Fruit fly (Drosophila melanogaster) whole organism, pupa: ENCODE results near the gene Cyp12a4.

Experiments
- CG10348 ChIP-seq: fragments of 200-800 bp; sonication (Bioruptor generic); IDR thresholded peaks from 2 replicates; pipeline ENCODE4 v1.3.6; 2022; ENCODE audit warnings: missing biosample characterization, missing genetic modification characterization
- CG12605 ChIP-seq: fragments of 200-800 bp; sonication (Bioruptor generic); IDR thresholded peaks from 2 replicates; pipeline ENCODE4 v1.3.6; 2022; ENCODE audit warnings: missing biosample characterization, missing genetic modification characterization
- CG13204 ChIP-seq: fragments of 200-800 bp; sonication (Bioruptor generic); optimal IDR thresholded peaks from 2 replicates; lab custom pipeline; 2018; ENCODE audit warnings: missing biosample characterization, mild to moderate bottlenecking, missing genetic modification characterization, moderate library complexity
- CG14655 ChIP-seq: fragments of 200-800 bp; sonication (Bioruptor generic); optimal IDR thresholded peaks from 3 replicates; lab custom pipeline; 2017; ENCODE audit warnings: mild to moderate bottlenecking, missing biosample characterization, missing genetic modification reagents, missing genetic modification characterization
- CG15710 ChIP-seq: fragments of 200-800 bp; sonication (Bioruptor generic); optimal IDR thresholded peaks from 2 replicates; lab custom pipeline; 2018; ENCODE audit warnings: missing biosample characterization, mild to moderate bottlenecking, missing genetic modification characterization, moderate library complexity
- CG17806 ChIP-seq: fragments of 200-800 bp; sonication (Bioruptor generic); optimal IDR thresholded peaks from 2 replicates; lab custom pipeline; 2018; ENCODE audit warnings: missing biosample characterization, mild to moderate bottlenecking, missing genetic modification characterization, moderate library complexity
- CG32121 ChIP-seq: fragments of 200-800 bp; sonication (Bioruptor generic); IDR thresholded peaks from 2 replicates; pipeline ENCODE4 v1.3.6; 2022; ENCODE audit warnings: missing biosample characterization, missing genetic modification characterization
- CG34367 ChIP-seq: fragments of 200-800 bp; sonication (Bioruptor generic); optimal IDR thresholded peaks from 2 replicates; lab custom pipeline; 2018; ENCODE audit warnings: missing biosample characterization, mild to moderate bottlenecking, missing genetic modification characterization
- CG4496 ChIP-seq: fragments of 200-800 bp; sonication (Bioruptor generic); IDR thresholded peaks from 3 replicates; pipeline ENCODE4 v1.3.6; 2022; ENCODE audit warnings: missing biosample characterization, missing genetic modification characterization
- CG8159 ChIP-seq: fragments of 200-800 bp; sonication (Bioruptor generic); optimal IDR thresholded peaks from 3 replicates; lab custom pipeline; 2018; ENCODE audit warnings: missing biosample characterization, mild to moderate bottlenecking, missing genetic modification characterization, moderate library complexity
- CG8301 ChIP-seq: fragments of 200-800 bp; sonication (Bioruptor generic); optimal IDR thresholded peaks from 2 replicates; lab custom pipeline; 2018; ENCODE audit warnings: missing biosample characterization, mild to moderate bottlenecking, missing genetic modification characterization
- CG9948 ChIP-seq: fragments of 200-800 bp; sonication (Bioruptor generic); optimal IDR thresholded peaks from 2 replicates; lab custom pipeline; 2018; ENCODE audit warnings: missing biosample characterization, mild to moderate bottlenecking, missing genetic modification characterization, moderate library complexity
- D1 ChIP-seq: fragments of 200-800 bp; sonication (Bioruptor generic); optimal IDR thresholded peaks from 2 replicates; lab custom pipeline; 2018; ENCODE audit warnings: missing biosample characterization, mild to moderate bottlenecking, missing genetic modification characterization, moderate library complexity
- EcR ChIP-seq: fragments of 200-800 bp; sonication (Bioruptor generic); optimal IDR thresholded peaks from 3 replicates; lab custom pipeline; 2019; ENCODE audit warnings: missing biosample characterization, missing genetic modification characterization, mild to moderate bottlenecking, moderate library complexity, missing genetic modification reagents
- Ets98B ChIP-seq: fragments of 200-800 bp; sonication (Bioruptor generic); IDR thresholded peaks from 2 replicates; pipeline ENCODE4 v1.3.6; 2022; ENCODE audit warnings: missing biosample characterization, missing genetic modification characterization
- Pif1A ChIP-seq: fragments of 200-800 bp; sonication (Bioruptor generic); optimal IDR thresholded peaks from 3 replicates; lab custom pipeline; 2016; ENCODE audit warnings: missing biosample characterization, missing genetic modification characterization
- Pif1B ChIP-seq: fragments of 200-800 bp; sonication (Bioruptor generic); optimal IDR thresholded peaks from 3 replicates; lab custom pipeline; 2016; ENCODE audit warnings: missing biosample characterization, missing genetic modification characterization
- Snoo ChIP-seq: fragments of 200-800 bp; sonication (Bioruptor generic); optimal IDR thresholded peaks from 3 replicates; lab custom pipeline; 2017; ENCODE audit warnings: missing biosample characterization, mild to moderate bottlenecking, missing genetic modification characterization, inconsistent platforms
- fd96Ca ChIP-seq: fragments of 200-800 bp; sonication (Bioruptor generic); IDR thresholded peaks from 3 replicates; pipeline ENCODE4 v1.3.6; 2022; ENCODE audit warnings: missing biosample characterization, missing genetic modification characterization
- gl ChIP-seq: fragments of 200-800 bp; sonication (Bioruptor generic); optimal IDR thresholded peaks from 2 replicates; lab custom pipeline; 2018; ENCODE audit warnings: missing biosample characterization, mild to moderate bottlenecking, missing genetic modification characterization
- rn ChIP-seq: fragments of 200-800 bp; sonication (Bioruptor generic); IDR thresholded peaks from 2 replicates; pipeline ENCODE4 v1.3.6; 2022; ENCODE audit warnings: missing biosample characterization, missing genetic modification characterization

Gene Cyp12a4

DNA sequence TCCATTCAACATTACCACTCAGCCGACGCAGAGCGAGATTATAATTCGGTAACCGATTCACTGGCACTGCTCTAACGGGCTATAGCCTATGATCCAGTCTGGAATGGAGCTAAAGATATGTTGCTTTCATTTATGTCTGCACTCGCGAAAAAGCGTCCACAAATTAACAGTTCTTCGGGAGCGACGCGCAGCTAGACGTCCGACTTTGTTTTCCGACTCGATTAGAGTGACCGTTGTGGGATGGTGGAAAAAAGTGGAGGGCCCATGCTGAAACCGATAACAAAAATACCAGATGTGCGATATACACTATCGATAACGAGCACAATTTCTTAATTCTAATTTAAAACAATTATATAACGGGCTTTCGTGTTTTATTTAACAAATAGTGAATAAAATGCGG, 40.9 kb upstream of the Cyp12a4 start, which contains the start of gene cdi:
Gene cdi, minus strand, starts transcription at position 232 of the 400 bp plus-strand sequence.
- no peak for TF ChIP-seq D1 (tag; lab: Kevin White, UChicago)
- TF ChIP-seq Snoo (tag; lab: Kevin White, UChicago): peak; percentile 18
- peak; percentile 58 for TF ChIP-seq CG4496 (GFP tag; lab: Robert Waterston, UW)

- no peak for TF ChIP-seq CG8301 (tag; lab: Kevin White, UChicago)
- no peak for TF ChIP-seq CG13204 (GFP tag; lab: Kevin White, UChicago)
- no peak for TF ChIP-seq CG15710
- TF ChIP-seq fd96Ca: no peak
- TF ChIP-seq CG9948 (tag; lab: Kevin White, UChicago): no peak
- TF ChIP-seq CG10348 (GFP tag; lab: Robert Waterston, UW): no peak
- TF ChIP-seq, all 21 proteins: peak for 0
Measured at dm6 chr3R:19094799-19095418, 40.0 kb upstream of the Cyp12a4 start, which contains the start of the genes mRpL55 and ATPsynD. mRpL55 (minus strand) TSS chr3R:19094905. ATPsynD (plus strand) TSS chr3R:19095000.

- TF ChIP-seq CG32121 (GFP tag; lab: Robert Waterston, UW) (peak; percentile 42; the same call in 1 of the 2 replicates), CG13204 (GFP tag; lab: Kevin White, UChicago) (peak; percentile 49), CG4496 (GFP tag; lab: Robert Waterston, UW) (peak; percentile 73), CG17806 (tag; lab: Kevin White, UChicago) (no peak), EcR (GFP tag; lab: Kevin White, UChicago) (peak; percentile 51), Pif1B (GFP tag; lab: Kevin White, UChicago) (no peak), CG12605 (GFP tag; lab: Robert Waterston, UW) (peak; percentile 61; the same call in 1 of the 2 replicates), fd96Ca (peak; percentile 65; the same call in 2 of the 3 replicates), CG8159 (tag; lab: Kevin White, UChicago) (peak; percentile 11), Ets98B (peak; percentile 59; the same call in 1 of the 2 replicates), Pif1A (GFP tag; lab: Kevin White, UChicago) (no peak)
Measured at dm6 chr3R:19096299-19097048, 38.5 kb upstream of the Cyp12a4 start, which contains the start of gene CG6040. CG6040 (plus strand) TSS chr3R:19096961.

DNA sequence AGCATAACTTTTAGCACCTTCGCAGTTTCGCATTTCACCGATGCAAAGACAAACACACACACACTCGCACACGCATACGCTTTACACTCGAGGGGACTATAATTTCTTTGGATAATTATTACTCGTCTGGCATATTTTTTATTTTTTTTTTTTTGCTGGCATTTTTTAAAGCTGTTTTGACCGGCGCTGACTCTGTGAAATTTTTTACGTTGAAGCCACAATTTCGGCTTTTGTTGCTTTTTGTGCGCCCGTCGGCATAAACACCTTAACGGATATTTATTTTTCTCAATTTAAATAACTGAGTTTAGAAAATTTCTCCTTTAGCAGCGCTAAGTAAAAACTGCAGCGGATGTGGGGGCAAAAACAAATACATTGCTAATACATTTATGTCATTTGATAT, 36.7 kb upstream of the Cyp12a4 start:
- TF ChIP-seq CG8159 (tag; lab: Kevin White, UChicago) (no peak), CG32121 (GFP tag; lab: Robert Waterston, UW) (no peak), CG9948 (tag; lab: Kevin White, UChicago) (no peak), CG15710 (no peak), CG13204 (GFP tag; lab: Kevin White, UChicago) (no peak), CG4496 (GFP tag; lab: Robert Waterston, UW) (no peak), gl (tag; lab: Kevin White, UChicago) (no peak), D1 (tag; lab: Kevin White, UChicago) (no peak), CG14655 (no peak), CG8301 (tag; lab: Kevin White, UChicago) (no peak), CG12605 (GFP tag; lab: Robert Waterston, UW) (no peak), Snoo (tag; lab: Kevin White, UChicago) (no peak), Pif1A (GFP tag; lab: Kevin White, UChicago) (no peak), CG17806 (tag; lab: Kevin White, UChicago) (no peak), Ets98B (no peak), EcR (GFP tag; lab: Kevin White, UChicago) (no peak), fd96Ca (no peak), Pif1B (GFP tag; lab: Kevin White, UChicago) (no peak), CG34367 (tag; lab: Kevin White, UChicago) (no peak)

DNA sequence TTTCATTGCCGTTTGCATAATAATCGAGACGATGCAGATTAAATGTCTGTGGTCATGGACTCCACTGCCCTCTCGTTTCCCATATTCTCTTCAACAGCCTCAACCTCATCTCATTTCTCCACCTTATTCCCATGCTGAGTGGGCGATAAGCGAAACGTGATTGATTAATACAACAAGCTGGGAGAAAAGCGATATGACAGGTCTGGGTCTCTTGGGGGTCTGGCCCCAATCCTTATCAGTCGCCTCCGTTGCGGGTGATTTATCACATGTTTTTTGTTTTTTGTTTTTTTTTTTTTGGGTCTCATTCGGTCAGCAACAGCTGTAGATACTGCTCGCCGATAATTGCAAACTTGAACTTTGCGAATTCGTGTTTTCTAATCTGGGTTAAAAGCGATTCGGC, 34.9 kb upstream of the Cyp12a4 start:
- TF ChIP-seq gl (tag; lab: Kevin White, UChicago) (no peak), CG4496 (GFP tag; lab: Robert Waterston, UW) (no peak), D1 (tag; lab: Kevin White, UChicago) (no peak), Pif1A (GFP tag; lab: Kevin White, UChicago) (no peak)

DNA sequence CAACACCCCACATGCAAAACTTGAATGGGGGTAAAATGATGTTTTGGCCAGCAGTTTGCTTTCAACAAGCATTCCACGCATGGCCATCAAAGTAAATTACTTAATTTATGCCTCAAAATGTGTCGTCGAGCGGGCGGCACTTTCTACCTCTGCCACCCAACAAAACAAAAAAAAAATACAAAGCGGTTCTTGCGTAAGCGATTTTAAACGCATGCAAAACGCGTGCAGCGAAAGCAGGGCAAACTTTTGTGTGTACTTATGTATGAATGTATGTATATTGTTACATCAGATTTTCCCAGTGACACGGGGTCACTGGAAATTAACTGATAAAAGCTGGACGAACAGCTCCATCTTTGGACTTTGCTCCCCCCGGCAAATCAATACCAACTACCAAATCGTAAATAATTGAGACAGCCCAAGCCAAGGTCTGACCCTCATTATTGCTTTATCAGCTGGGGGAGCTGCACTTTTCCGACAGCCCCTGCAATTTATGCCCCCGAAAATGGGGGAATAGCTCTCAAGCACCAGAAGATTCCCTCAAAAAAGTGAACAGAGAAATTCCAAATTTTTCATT, 33.6 kb upstream of the Cyp12a4 start:
- no peak for TF ChIP-seq CG10348 (GFP tag; lab: Robert Waterston, UW)
- TF ChIP-seq EcR (GFP tag; lab: Kevin White, UChicago): no peak
- no peak for TF ChIP-seq CG32121 (GFP tag; lab: Robert Waterston, UW)
- TF ChIP-seq Ets98B: no peak
- no peak for TF ChIP-seq CG14655
- no peak for TF ChIP-seq CG13204 (GFP tag; lab: Kevin White, UChicago)
- TF ChIP-seq CG17806 (tag; lab: Kevin White, UChicago): no peak
- TF ChIP-seq CG9948 (tag; lab: Kevin White, UChicago): no peak
- TF ChIP-seq Pif1A (GFP tag; lab: Kevin White, UChicago): no peak
- no peak for TF ChIP-seq Pif1B (GFP tag; lab: Kevin White, UChicago)
- no peak for TF ChIP-seq D1 (tag; lab: Kevin White, UChicago)
- no peak for TF ChIP-seq rn (GFP tag; lab: Robert Waterston, UW)
- no peak for TF ChIP-seq fd96Ca
- TF ChIP-seq CG34367 (tag; lab: Kevin White, UChicago): no peak
- TF ChIP-seq CG12605 (GFP tag; lab: Robert Waterston, UW): no peak
